Fruit fly (Drosophila melanogaster): ENCODE data around the gene Tim17a2.

DNA sequence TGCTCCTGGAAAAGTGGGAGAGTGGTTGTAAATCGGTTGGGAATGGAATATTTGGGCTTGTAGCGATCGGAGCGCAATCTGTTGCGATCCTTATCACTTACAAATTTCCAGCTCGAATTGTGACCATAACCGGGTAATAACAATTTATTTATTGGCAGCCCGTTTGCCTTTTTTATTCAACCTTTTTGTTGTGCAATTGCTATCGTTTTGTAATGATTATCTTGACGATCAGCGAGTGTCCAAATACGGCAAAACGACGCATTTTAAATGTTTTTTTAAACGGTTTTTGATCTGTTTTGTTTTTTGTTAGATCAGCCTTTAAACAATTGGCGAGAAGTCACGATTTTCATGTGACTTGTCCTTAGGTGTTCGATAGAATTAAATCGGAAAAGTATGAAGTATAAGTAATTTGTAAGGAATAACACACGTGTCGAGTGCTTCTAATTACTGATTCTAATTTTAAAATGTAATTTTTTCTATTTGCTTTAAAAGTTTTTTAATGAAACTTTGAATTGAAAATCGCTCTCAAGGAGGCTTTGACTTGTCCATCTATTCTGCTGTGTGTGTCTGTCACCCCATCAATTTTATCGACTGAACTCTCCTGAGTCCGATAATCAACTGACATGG is 37.2 kb upstream of the Tim17a2 start, which contains the start of gene Tim17b1:
- TF ChIP-seq psq (optimal IDR thresholded peaks at IDR 0.05), result no peak
- TF ChIP-seq EcR (GFP tag; optimal IDR thresholded peaks at IDR 0.05), result no peak
- no peak for TF ChIP-seq pan (optimal IDR thresholded peaks at IDR 0.05)
- no peak for TF ChIP-seq Dll (optimal IDR thresholded peaks at IDR 0.05)
- no peak for TF ChIP-seq usp (GFP tag; optimal IDR thresholded peaks at IDR 0.05)
- TF ChIP-seq CG8478 (optimal IDR thresholded peaks at IDR 0.05), result no peak

All from whole organism.